Worm (Caenorhabditis elegans) whole organism, midembryonic: ENCODE measurements around the gene F52D10.4.

Experiments used
- T22C8.4 ChIP-seq: fragments of 200-800 bp; sonication (Bioruptor generic); IDR thresholded peaks from 2 replicates; pipeline ENCODE4 v1.3.6; 2022; ENCODE audit warnings: missing genetic modification characterization, missing compliant biosample characterization
- ref-1 ChIP-seq: fragments of 200-800 bp; sonication (Bioruptor generic); conservative IDR thresholded peaks from 2 replicates; pipeline ENCODE4 v1.3.6; 2022; ENCODE audit warnings: missing genetic modification reagents, missing genetic modification characterization, missing compliant biosample characterization

DNA sequence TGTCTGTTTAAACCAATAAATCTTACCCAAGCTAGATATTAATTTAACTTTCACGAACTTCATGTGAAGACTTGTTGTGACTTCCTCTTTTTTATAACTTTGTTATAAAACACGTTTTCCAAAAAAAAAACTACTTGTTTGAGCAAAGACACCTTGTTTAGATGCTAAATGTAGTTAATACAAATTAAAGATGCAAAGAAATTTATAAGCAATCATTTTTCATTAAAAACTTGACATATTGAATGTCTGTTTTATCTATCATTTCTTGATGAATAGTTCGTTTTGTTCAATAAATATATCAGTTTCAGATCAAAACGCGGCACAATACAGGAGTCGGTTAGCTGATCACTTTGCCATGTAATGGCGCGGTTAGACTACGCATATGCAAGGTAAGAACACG, 45.1 kb upstream of the F52D10.4 start, which contains the start of gene frm-3:
- TF ChIP-seq T22C8.4 (GFP tag; lab: Robert Waterston, UW) (no peak), ref-1 (GFP tag; lab: Robert Waterston, UW) (no peak)
